Worm (Caenorhabditis elegans) whole organism, early embryonic: ENCODE data around the gene hsp-16.2.

Source experiments
- F13C5.2 ChIP-seq: sonication (generic microtip); optimal IDR thresholded peaks from 2 replicates; lab custom pipeline; 2017; ENCODE audit warnings: mild to moderate bottlenecking, missing genetic modification characterization, inconsistent platforms, missing compliant biosample characterization
- aly-1 ChIP-seq: sonication (generic microtip); optimal IDR thresholded peaks from 2 replicates; lab custom pipeline; 2016; ENCODE audit warnings: missing genetic modification characterization, missing compliant biosample characterization
- ama-1 ChIP-seq: fragments of 150-350 bp; optimal IDR thresholded peaks from 2 replicates; lab custom pipeline; 2014
- ceh-13 ChIP-seq: fragments of 200-800 bp; sonication (Bioruptor generic); optimal IDR thresholded peaks from 2 replicates; lab custom pipeline; 2018; ENCODE audit warnings: mild to moderate bottlenecking, missing genetic modification characterization, missing compliant biosample characterization
- hmg-4 ChIP-seq: fragments of 200-800 bp; sonication (Bioruptor generic); optimal IDR thresholded peaks from 2 replicates; lab custom pipeline; 2018; ENCODE audit warnings: mild to moderate bottlenecking, missing genetic modification characterization, missing compliant biosample characterization
- hnd-1 ChIP-seq: sonication (generic microtip); optimal IDR thresholded peaks from 2 replicates; lab custom pipeline; 2016; ENCODE audit warnings: missing genetic modification characterization, missing compliant biosample characterization
- pes-1 ChIP-seq: fragments of 200-800 bp; sonication (Bioruptor generic); IDR thresholded peaks from 2 replicates; pipeline ENCODE4 v1.3.6; 2022; ENCODE audit warnings: missing genetic modification reagents, missing genetic modification characterization, missing compliant biosample characterization
- scrt-1 ChIP-seq: fragments of 200-800 bp; sonication (Bioruptor generic); IDR thresholded peaks from 2 replicates; pipeline ENCODE4 v1.3.6; 2022; ENCODE audit warnings: missing genetic modification characterization, missing compliant biosample characterization
- tbx-11 ChIP-seq: fragments of 200-800 bp; sonication (Bioruptor generic); IDR thresholded peaks from 2 replicates; pipeline ENCODE4 v1.3.6; 2022; ENCODE audit warnings: missing genetic modification characterization, missing compliant biosample characterization
- tra-4 ChIP-seq: sonication (generic microtip); optimal IDR thresholded peaks from 2 replicates; lab custom pipeline; 2017; ENCODE audit warnings: missing genetic modification characterization, missing compliant biosample characterization

DNA sequence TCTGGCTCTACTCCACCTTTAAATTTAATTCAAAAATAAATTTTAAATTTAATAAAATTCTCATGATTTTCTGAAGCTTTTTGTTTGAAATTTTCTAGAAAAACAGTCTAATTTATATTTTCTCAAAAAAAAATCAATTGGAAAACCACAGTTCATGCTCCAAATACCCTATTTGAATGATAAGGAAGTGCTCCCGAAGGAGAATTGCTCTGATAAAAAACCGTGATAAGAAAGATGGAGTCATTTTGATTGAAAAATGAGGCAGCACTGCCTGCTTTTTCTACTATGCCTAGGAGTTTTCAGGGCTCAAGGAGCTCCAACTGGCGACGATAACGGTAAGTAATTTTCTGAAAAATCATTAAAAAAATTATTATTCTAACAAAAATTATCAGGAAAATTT is 41.2 kb upstream of the hsp-16.2 start, which contains the start of gene T10B5.7:
- no peak for TF ChIP-seq pes-1 (GFP tag; lab: Robert Waterston, UW)
- TF ChIP-seq ama-1 (lab: Kevin White, UChicago) = no peak
- TF ChIP-seq ceh-13 (GFP tag; lab: Kevin White, UChicago) = no peak
- no peak for TF ChIP-seq hmg-4 (GFP tag; lab: Kevin White, UChicago)
- no peak for TF ChIP-seq tbx-11 (GFP tag; lab: Robert Waterston, UW)
- TF ChIP-seq aly-1 (tag; lab: Kevin White, UChicago) = no peak
- TF ChIP-seq F13C5.2 = no peak
- no peak for TF ChIP-seq scrt-1 (GFP tag; lab: Robert Waterston, UW)
- no peak for TF ChIP-seq tra-4 (tag; lab: Kevin White, UChicago)
- TF ChIP-seq hnd-1 (tag; lab: Kevin White, UChicago) = no peak
